Worm (Caenorhabditis elegans) whole organism, L2 larva: ENCODE measurements around the gene F28C6.10.

Experiments used
- C34F6.9 ChIP-seq: fragments of 150-350 bp; optimal IDR thresholded peaks from 2 replicates; lab custom pipeline; 2014; ENCODE audit warnings: missing biosample characterization, missing genetic modification characterization
- F13H6.1 ChIP-seq: sonication (generic microtip); optimal IDR thresholded peaks from 2 replicates; lab custom pipeline; 2016; ENCODE audit warnings: missing genetic modification characterization, missing compliant biosample characterization
- R02D3.7 ChIP-seq: fragments of 150-350 bp; optimal IDR thresholded peaks from 2 replicates; lab custom pipeline; 2014; ENCODE audit warnings: missing biosample characterization, missing genetic modification characterization
- Y55F3AM.14 ChIP-seq: fragments of 200-800 bp; sonication (Bioruptor generic); optimal IDR thresholded peaks from 2 replicates; lab custom pipeline; 2018; ENCODE audit warnings: mild to moderate bottlenecking, missing genetic modification characterization, missing compliant biosample characterization
- alr-1 ChIP-seq: fragments of 150-350 bp; optimal IDR thresholded peaks from 2 replicates; lab custom pipeline; 2014; ENCODE audit warnings: missing biosample characterization, missing genetic modification characterization
- blmp-1 ChIP-seq: sonication (generic microtip); optimal IDR thresholded peaks from 2 replicates; lab custom pipeline; 2017; ENCODE audit warnings: missing genetic modification characterization, mild to moderate bottlenecking, missing compliant biosample characterization, antibody characterized with exemption, moderate library complexity; ENCODE audit not compliant: insufficient read depth
- ceh-82 ChIP-seq: fragments of 150-350 bp; optimal IDR thresholded peaks from 2 replicates; lab custom pipeline; 2014; ENCODE audit warnings: missing biosample characterization, missing genetic modification characterization
- crh-2 ChIP-seq: sonication (generic microtip); optimal IDR thresholded peaks from 2 replicates; lab custom pipeline; 2017; ENCODE audit warnings: missing biosample characterization, missing genetic modification characterization
- dmd-4 ChIP-seq: sonication (generic microtip); optimal IDR thresholded peaks from 2 replicates; lab custom pipeline; 2017; ENCODE audit warnings: missing biosample characterization, missing genetic modification characterization
- egl-27 ChIP-seq: sonication (generic microtip); optimal IDR thresholded peaks from 3 replicates; lab custom pipeline; 2017; ENCODE audit warnings: missing biosample characterization, missing genetic modification reagents, missing genetic modification characterization
- elt-1 ChIP-seq: fragments of 150-350 bp; optimal IDR thresholded peaks from 2 replicates; lab custom pipeline; 2014; ENCODE audit warnings: missing biosample characterization, missing genetic modification characterization
- fos-1 ChIP-seq: fragments of 150-350 bp; optimal IDR thresholded peaks from 2 replicates; lab custom pipeline; 2014; ENCODE audit warnings: missing biosample characterization, missing genetic modification characterization
- lin-11 ChIP-seq: fragments of 150-350 bp; sonication (generic microtip); optimal IDR thresholded peaks from 2 replicates; lab custom pipeline; 2014; ENCODE audit warnings: missing biosample characterization, missing genetic modification characterization, inconsistent platforms, mixed read lengths
- lin-13 ChIP-seq: fragments of 150-350 bp; optimal IDR thresholded peaks from 2 replicates; lab custom pipeline; 2014; ENCODE audit warnings: missing biosample characterization, missing genetic modification reagents, missing genetic modification characterization
- lin-39 ChIP-seq: fragments of 150-350 bp; optimal IDR thresholded peaks from 2 replicates; lab custom pipeline; 2014; ENCODE audit warnings: missing biosample characterization, missing genetic modification reagents, missing genetic modification characterization
- lsy-2 ChIP-seq, 2 experiments: fragments of 150-350 bp in 1 of 2; sonication (generic microtip) in 1 of 2; optimal IDR thresholded peaks; 2 replicates each; lab custom pipeline; 2014 to 2017; ENCODE audit warnings: missing biosample characterization in 2 of 2, missing genetic modification characterization in 2 of 2
- mab-5 ChIP-seq: fragments of 150-350 bp; optimal IDR thresholded peaks from 2 replicates; lab custom pipeline; 2014; ENCODE audit warnings: missing biosample characterization, missing genetic modification characterization
- mbf-1 ChIP-seq: sonication (generic microtip); optimal IDR thresholded peaks from 2 replicates; lab custom pipeline; 2017; ENCODE audit warnings: missing biosample characterization, missing genetic modification characterization
- mdl-1 ChIP-seq, 2 experiments: fragments of 150-350 bp in 1 of 2; sonication (generic microtip) in 1 of 2; optimal IDR thresholded peaks; 2 replicates each; lab custom pipeline; 2017; ENCODE audit warnings: missing biosample characterization in 2 of 2, missing genetic modification characterization in 2 of 2
- nhr-10 ChIP-seq: sonication (generic microtip); optimal IDR thresholded peaks from 2 replicates; lab custom pipeline; 2017; ENCODE audit warnings: missing biosample characterization, missing genetic modification characterization
- nhr-11 ChIP-seq: fragments of 150-350 bp; optimal IDR thresholded peaks from 2 replicates; lab custom pipeline; 2014; ENCODE audit warnings: missing biosample characterization, missing genetic modification characterization
- nhr-12 ChIP-seq: fragments of 150-350 bp; optimal IDR thresholded peaks from 2 replicates; lab custom pipeline; 2014; ENCODE audit warnings: missing biosample characterization, missing genetic modification characterization
- nhr-129 ChIP-seq: fragments of 150-350 bp; optimal IDR thresholded peaks from 2 replicates; lab custom pipeline; 2014; ENCODE audit warnings: missing biosample characterization, missing genetic modification characterization
- nhr-23 ChIP-seq: fragments of 150-350 bp; optimal IDR thresholded peaks from 2 replicates; lab custom pipeline; 2014; ENCODE audit warnings: missing biosample characterization, missing genetic modification reagents, missing genetic modification characterization
- nhr-6 ChIP-seq: fragments of 150-350 bp; optimal IDR thresholded peaks from 2 replicates; lab custom pipeline; 2014; ENCODE audit warnings: missing biosample characterization, missing genetic modification characterization
- nhr-77 ChIP-seq: fragments of 150-350 bp; optimal IDR thresholded peaks from 2 replicates; lab custom pipeline; 2014; ENCODE audit warnings: missing biosample characterization, missing genetic modification characterization
- sem-4 ChIP-seq: fragments of 150-350 bp; optimal IDR thresholded peaks from 2 replicates; lab custom pipeline; 2014; ENCODE audit warnings: missing biosample characterization, missing genetic modification reagents, missing genetic modification characterization
- sma-3 ChIP-seq: sonication (generic microtip); optimal IDR thresholded peaks from 2 replicates; lab custom pipeline; 2016; ENCODE audit warnings: missing genetic modification reagents, missing genetic modification characterization, missing compliant biosample characterization
- sma-9 ChIP-seq, 2 experiments: fragments of 150-350 bp in 1 of 2; sonication (generic microtip) in 1 of 2; optimal IDR thresholded peaks; 2 replicates each; lab custom pipeline; 2014 to 2016; ENCODE audit warnings: missing genetic modification characterization in 2 of 2, mild to moderate bottlenecking in 1 of 2, missing biosample characterization in 1 of 2, missing compliant biosample characterization in 1 of 2, missing genetic modification reagents in 1 of 2, moderate library complexity in 1 of 2
- unc-39 ChIP-seq: fragments of 150-350 bp; optimal IDR thresholded peaks from 2 replicates; lab custom pipeline; 2014; ENCODE audit warnings: missing biosample characterization, missing genetic modification characterization
- unc-62 ChIP-seq: fragments of 150-350 bp; optimal IDR thresholded peaks from 2 replicates; lab custom pipeline; 2014; ENCODE audit warnings: missing biosample characterization, missing genetic modification reagents, missing genetic modification characterization
- zag-1 ChIP-seq: fragments of 150-350 bp; optimal IDR thresholded peaks from 2 replicates; lab custom pipeline; 2014; ENCODE audit warnings: missing biosample characterization, missing genetic modification characterization
- ztf-1 ChIP-seq: fragments of 200-800 bp; sonication (Bioruptor generic); conservative IDR thresholded peaks from 2 replicates; pipeline ENCODE4 v1.3.6; 2022; ENCODE audit warnings: missing genetic modification characterization, missing compliant biosample characterization
- ztf-11 ChIP-seq: sonication (generic microtip); optimal IDR thresholded peaks from 2 replicates; lab custom pipeline; 2017; ENCODE audit warnings: missing biosample characterization, missing genetic modification characterization
- ztf-4 ChIP-seq: fragments of 150-350 bp; optimal IDR thresholded peaks from 2 replicates; lab custom pipeline; 2014; ENCODE audit warnings: missing biosample characterization, missing genetic modification characterization

The F28C6.10 gene

DNA sequence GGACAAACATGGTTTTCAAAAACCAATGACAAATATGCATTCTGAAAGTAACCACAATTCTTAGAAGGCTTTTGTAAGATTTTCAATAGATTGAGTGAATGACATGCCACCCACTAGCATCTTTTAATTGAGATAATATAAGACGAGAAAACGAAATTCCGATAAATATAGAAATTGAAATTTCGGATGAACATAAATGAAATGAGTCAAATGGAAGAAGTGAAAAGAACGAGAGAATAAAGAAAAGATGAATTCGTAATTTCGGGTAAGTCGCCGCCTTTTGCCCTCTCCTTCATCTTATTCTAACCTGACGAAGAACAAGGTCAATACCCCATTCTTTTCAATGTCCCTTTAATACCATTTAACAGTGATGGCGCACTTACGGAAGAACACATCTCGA, 34.6 kb downstream of the F28C6.10 start:
- TF ChIP-seq ceh-82 (tag; lab: Kevin White, UChicago) (no peak), mab-5 (no peak), nhr-6 (tag; lab: Kevin White, UChicago) (no peak), lin-39 (tag; lab: Kevin White, UChicago) (no peak), ztf-1 (GFP tag; lab: Robert Waterston, UW) (no peak), nhr-23 (no peak), crh-2 (no peak), sma-3 (no peak), lin-13 (GFP tag; lab: Kevin White, UChicago) (no peak), R02D3.7 (tag; lab: Kevin White, UChicago) (no peak), ztf-11 (no peak), nhr-10 (tag; lab: Kevin White, UChicago) (no peak), sma-9 (GFP tag; optimal IDR thresholded peaks at IDR 0.05; lab: Kevin White, UChicago) (no peak), sma-9 (tag; optimal IDR thresholded peaks at IDR 0.05; lab: Kevin White, UChicago) (no peak), zag-1 (tag; lab: Kevin White, UChicago) (no peak), sem-4 (tag; lab: Kevin White, UChicago) (no peak), unc-62 (GFP tag; lab: Kevin White, UChicago) (no peak), nhr-77 (no peak)
- TF ChIP-seq, all 48 proteins: peak for 0

DNA sequence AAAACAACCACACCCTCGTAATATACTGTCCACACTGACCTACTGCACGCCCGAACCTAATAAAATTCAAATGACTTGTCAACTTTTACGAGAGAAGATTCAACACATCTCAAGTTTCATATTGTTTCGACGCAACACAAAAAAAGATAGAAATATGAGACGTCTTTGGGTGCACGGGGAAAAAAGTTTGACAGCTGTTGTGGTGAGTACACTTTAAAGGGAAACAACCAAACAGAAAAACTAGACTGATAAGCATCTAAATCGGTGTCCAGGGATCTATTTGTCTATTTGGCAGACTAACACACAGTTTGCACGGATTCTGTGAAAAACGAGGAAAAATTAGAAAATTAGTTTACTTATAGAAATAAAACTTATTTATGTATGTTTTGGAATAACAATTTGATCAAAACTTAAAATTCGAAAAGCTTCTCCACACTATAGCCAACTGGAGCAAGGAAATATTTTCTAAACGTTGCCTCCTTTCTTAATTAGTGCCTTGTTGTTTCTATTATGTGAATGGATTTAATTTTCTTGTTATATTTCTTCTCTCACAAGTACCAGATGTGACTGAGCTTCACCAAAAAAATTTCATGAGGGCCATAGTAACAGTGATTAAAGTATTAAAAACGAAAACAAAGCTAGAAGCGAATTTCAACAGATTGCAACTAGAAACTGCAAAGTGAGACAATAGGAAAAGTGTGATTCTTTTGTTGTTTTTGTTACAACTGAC, 36.0 kb downstream of the F28C6.10 start:
- TF ChIP-seq dmd-4 (tag; lab: Kevin White, UChicago) (no peak), F13H6.1 (peak; percentile 20)

DNA sequence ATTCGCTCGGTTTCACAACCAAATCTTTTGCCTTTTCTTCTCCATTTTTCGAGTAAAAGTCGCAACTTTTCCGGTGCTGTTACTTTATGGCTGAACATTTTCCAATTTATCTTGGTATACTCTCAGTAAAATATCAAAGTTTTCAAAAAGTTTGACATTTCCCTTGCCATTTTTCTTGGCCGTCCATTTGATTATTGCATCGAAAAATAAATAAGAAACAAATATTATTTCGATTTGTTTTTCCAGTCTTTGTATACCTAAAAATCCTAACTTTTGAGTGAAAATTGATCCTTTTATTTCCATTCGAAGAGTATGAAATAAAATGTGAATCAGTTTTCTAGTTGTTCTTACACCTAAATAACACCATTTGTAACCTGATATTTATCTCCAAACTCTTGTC, 38.7 kb downstream of the F28C6.10 start:
- no peak for TF ChIP-seq nhr-6 (tag; lab: Kevin White, UChicago)
- TF ChIP-seq lsy-2 (tag; optimal IDR thresholded peaks at IDR 0.05; lab: Kevin White, UChicago) = no peak
- no peak for TF ChIP-seq elt-1

DNA sequence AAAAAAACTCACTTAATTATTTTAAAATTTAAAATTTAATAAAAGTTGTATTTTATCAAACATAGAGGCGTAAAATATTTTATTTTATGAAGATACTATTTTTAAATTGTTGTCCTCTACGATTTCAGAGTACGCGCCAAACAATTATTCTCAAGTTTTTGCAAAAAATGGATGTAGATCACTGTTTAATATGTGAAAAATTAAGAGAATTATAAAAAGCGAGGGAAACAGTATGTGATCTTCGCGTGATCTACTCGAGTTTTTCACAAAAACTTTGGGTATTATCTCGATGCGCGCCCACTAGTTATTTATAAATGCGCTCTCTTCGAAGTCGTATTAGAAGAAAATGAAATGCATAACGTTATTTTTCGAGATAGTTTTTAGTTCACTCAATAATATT, 41.1 kb downstream of the F28C6.10 start:
- TF ChIP-seq fos-1 (tag; lab: Kevin White, UChicago) = no peak
- TF ChIP-seq Y55F3AM.14 (GFP tag; lab: Kevin White, UChicago) = no peak
- no peak for TF ChIP-seq mbf-1 (tag; lab: Kevin White, UChicago)
- TF ChIP-seq nhr-11 = no peak
- TF ChIP-seq unc-39 (tag; lab: Kevin White, UChicago) = no peak
- TF ChIP-seq lin-11 = no peak
- TF ChIP-seq ztf-4 (tag; lab: Kevin White, UChicago) = no peak
- no peak for TF ChIP-seq sma-3

DNA sequence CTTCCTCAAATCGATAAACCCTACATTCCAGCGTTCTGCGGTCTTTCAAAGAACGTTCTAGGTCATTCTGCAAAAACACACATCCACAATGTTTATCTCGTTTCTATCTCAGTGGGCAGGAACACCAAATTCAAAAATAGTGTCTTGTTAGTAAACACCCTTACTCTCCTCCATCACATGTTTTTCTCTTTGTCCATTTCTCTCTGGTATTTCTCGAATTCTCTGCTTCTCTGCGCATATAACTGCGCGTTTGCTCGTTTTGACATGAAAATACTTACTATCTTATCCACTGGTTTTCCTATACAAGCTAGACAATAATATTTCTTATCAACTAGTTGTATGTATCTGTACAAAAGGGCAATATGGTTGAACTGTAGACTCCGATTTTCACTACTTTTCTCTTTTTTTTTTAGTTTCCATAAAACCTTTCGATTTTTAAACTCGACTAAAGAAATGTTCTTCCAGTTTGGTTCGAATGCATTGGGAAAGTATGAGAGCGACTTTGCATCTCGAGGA, 42.9 kb downstream of the F28C6.10 start, which contains the start of gene pyr-1:
Gene pyr-1, plus strand, starts transcription at position 466 of the 516 bp plus-strand sequence.
- peak; percentile 67 for TF ChIP-seq C34F6.9 (tag; lab: Kevin White, UChicago)
- TF ChIP-seq nhr-129 (tag; lab: Kevin White, UChicago) = peak; percentile 53
- peak; percentile 20 for TF ChIP-seq sma-3
- TF ChIP-seq sma-9 (GFP tag; optimal IDR thresholded peaks at IDR 0.05; lab: Kevin White, UChicago) = peak; percentile 46
- no peak for TF ChIP-seq sma-9 (tag; optimal IDR thresholded peaks at IDR 0.05; lab: Kevin White, UChicago)
- TF ChIP-seq alr-1 = no peak
- TF ChIP-seq nhr-11 = no peak
- TF ChIP-seq egl-27 = no peak
- TF ChIP-seq crh-2 = peak; percentile 3
- no peak for TF ChIP-seq blmp-1 (tag; lab: Kevin White, UChicago)
- TF ChIP-seq nhr-12 (tag; lab: Kevin White, UChicago) = no peak
- TF ChIP-seq mdl-1 (tag; optimal IDR thresholded peaks at IDR 0.05; lab: Kevin White, UChicago) = no peak
